Fruit fly (Drosophila melanogaster) whole organism, wandering third instar larva: Measurements from ENCODE around the gene Anp.

ENCODE experiments used
- GATAd ChIP-seq: sonication (Bioruptor generic); optimal IDR thresholded peaks from 2 replicates; lab custom pipeline; 2016; ENCODE audit warnings: missing biosample characterization, missing genetic modification characterization
- Hr78 ChIP-seq: fragments of >200 bp; optimal IDR thresholded peaks from 2 replicates; lab custom pipeline; 2017; ENCODE audit warnings: missing biosample characterization, missing genetic modification characterization
- Hr83 ChIP-seq: fragments of 200-300 bp; sonication (Bioruptor generic); optimal IDR thresholded peaks from 2 replicates; lab custom pipeline; 2016; ENCODE audit warnings: missing biosample characterization, mild to moderate bottlenecking, missing genetic modification characterization, moderate library complexity; ENCODE audit not compliant: poor library complexity, severe bottlenecking
- dmrt93B ChIP-seq: fragments of 200-800 bp; sonication (Bioruptor generic); optimal IDR thresholded peaks from 2 replicates; lab custom pipeline; 2018; ENCODE audit warnings: missing biosample characterization, mild to moderate bottlenecking, missing genetic modification characterization
- foxo ChIP-seq, 2 experiments: fragments of 200-800 bp; sonication (Bioruptor generic); optimal IDR thresholded peaks; 2 replicates in 1 of 2; 3 replicates in 1 of 2; lab custom pipeline; 2016 to 2017; ENCODE audit warnings: missing biosample characterization in 2 of 2, missing genetic modification characterization in 2 of 2
- jim ChIP-seq: fragments of 175-275, 200-325 bp; sonication (Bioruptor generic); optimal IDR thresholded peaks from 2 replicates; lab custom pipeline; 2016; ENCODE audit warnings: missing biosample characterization, mild to moderate bottlenecking, missing genetic modification characterization
- pan ChIP-seq: fragments of >200 bp; optimal IDR thresholded peaks from 2 replicates; lab custom pipeline; 2017

DNA sequence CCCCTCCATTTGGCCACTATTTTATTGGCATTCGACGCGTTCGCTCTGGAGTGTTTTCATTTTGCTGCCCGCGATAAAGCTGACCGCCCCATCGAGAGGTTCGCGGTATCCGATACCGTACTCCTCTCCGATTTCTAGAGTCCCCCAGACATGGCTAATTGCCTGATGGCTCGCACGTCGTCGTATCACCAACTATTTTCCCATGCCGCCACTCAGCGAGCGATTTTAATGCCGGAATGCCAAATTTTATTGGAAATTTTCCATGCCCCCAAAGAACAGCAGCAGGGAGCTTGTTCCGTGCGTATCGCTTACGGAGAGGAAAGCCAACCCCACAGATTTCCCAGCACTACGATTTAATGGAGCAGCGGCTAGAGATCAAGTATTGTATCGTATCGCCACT is 8.7 kb upstream of the Anp start:
- TF ChIP-seq pan (lab: Kevin White, UChicago): no peak
- TF ChIP-seq Hr83 (GFP tag; lab: Kevin White, UChicago): no peak
- TF ChIP-seq Hr78: no peak
- no peak for TF ChIP-seq foxo (GFP tag; optimal IDR thresholded peaks at IDR 0.05; lab: Kevin White, UChicago)
- TF ChIP-seq GATAd (GFP tag; lab: Kevin White, UChicago): no peak
- TF ChIP-seq jim (GFP tag; lab: Kevin White, UChicago): no peak
- TF ChIP-seq dmrt93B (GFP tag; lab: Kevin White, UChicago): no peak
